Worm (Caenorhabditis elegans) whole organism, early embryonic: ENCODE data around the gene C49F8.14.

Source experiments
- B0310.2 ChIP-seq: sonication (generic microtip); optimal IDR thresholded peaks from 2 replicates; lab custom pipeline; 2016; ENCODE audit warnings: mild to moderate bottlenecking, missing genetic modification characterization, missing compliant biosample characterization
- F13C5.2 ChIP-seq: sonication (generic microtip); optimal IDR thresholded peaks from 2 replicates; lab custom pipeline; 2017; ENCODE audit warnings: mild to moderate bottlenecking, missing genetic modification characterization, inconsistent platforms, missing compliant biosample characterization
- aly-1 ChIP-seq: sonication (generic microtip); optimal IDR thresholded peaks from 2 replicates; lab custom pipeline; 2016; ENCODE audit warnings: missing genetic modification characterization, missing compliant biosample characterization
- ama-1 ChIP-seq: fragments of 150-350 bp; optimal IDR thresholded peaks from 2 replicates; lab custom pipeline; 2014
- ceh-13 ChIP-seq: fragments of 200-800 bp; sonication (Bioruptor generic); optimal IDR thresholded peaks from 2 replicates; lab custom pipeline; 2018; ENCODE audit warnings: mild to moderate bottlenecking, missing genetic modification characterization, missing compliant biosample characterization
- ceh-36 ChIP-seq: sonication (generic microtip); optimal IDR thresholded peaks from 2 replicates; lab custom pipeline; 2016; ENCODE audit warnings: missing genetic modification characterization, inconsistent platforms, missing compliant biosample characterization
- ets-7 ChIP-seq: sonication (generic microtip); optimal IDR thresholded peaks from 2 replicates; lab custom pipeline; 2016; ENCODE audit warnings: missing genotype, missing genetic modification characterization, missing compliant biosample characterization
- flt-1 ChIP-seq: fragments of 200-800 bp; sonication (Bioruptor generic); IDR thresholded peaks from 2 replicates; pipeline ENCODE4 v1.3.6; 2022; ENCODE audit warnings: missing genetic modification characterization, missing compliant biosample characterization
- hmbx-1 ChIP-seq: sonication (generic microtip); optimal IDR thresholded peaks from 2 replicates; lab custom pipeline; 2016; ENCODE audit warnings: mild to moderate bottlenecking, missing genetic modification characterization, missing compliant biosample characterization
- hmg-4 ChIP-seq: fragments of 200-800 bp; sonication (Bioruptor generic); optimal IDR thresholded peaks from 2 replicates; lab custom pipeline; 2018; ENCODE audit warnings: mild to moderate bottlenecking, missing genetic modification characterization, missing compliant biosample characterization
- hnd-1 ChIP-seq: sonication (generic microtip); optimal IDR thresholded peaks from 2 replicates; lab custom pipeline; 2016; ENCODE audit warnings: missing genetic modification characterization, missing compliant biosample characterization
- pes-1 ChIP-seq: fragments of 200-800 bp; sonication (Bioruptor generic); IDR thresholded peaks from 2 replicates; pipeline ENCODE4 v1.3.6; 2022; ENCODE audit warnings: missing genetic modification reagents, missing genetic modification characterization, missing compliant biosample characterization
- scrt-1 ChIP-seq: fragments of 200-800 bp; sonication (Bioruptor generic); IDR thresholded peaks from 2 replicates; pipeline ENCODE4 v1.3.6; 2022; ENCODE audit warnings: missing genetic modification characterization, missing compliant biosample characterization
- sea-1 ChIP-seq: fragments of 200-800 bp; sonication (Bioruptor generic); conservative IDR thresholded peaks from 2 replicates; pipeline ENCODE4 v1.3.6; 2022; ENCODE audit warnings: missing genetic modification characterization, missing compliant biosample characterization
- tbx-11 ChIP-seq: fragments of 200-800 bp; sonication (Bioruptor generic); IDR thresholded peaks from 2 replicates; pipeline ENCODE4 v1.3.6; 2022; ENCODE audit warnings: missing genetic modification characterization, missing compliant biosample characterization
- tbx-37 ChIP-seq: fragments of 200-800 bp; sonication (Bioruptor generic); conservative IDR thresholded peaks from 2 replicates; pipeline ENCODE4 v1.3.6; 2022; ENCODE audit warnings: missing genetic modification reagents, missing genetic modification characterization, missing compliant biosample characterization
- tra-4 ChIP-seq: sonication (generic microtip); optimal IDR thresholded peaks from 2 replicates; lab custom pipeline; 2017; ENCODE audit warnings: missing genetic modification characterization, missing compliant biosample characterization

Gene C49F8.14

ce11 chrX:13348417-13348816 lies 28.3 kb downstream of the C49F8.14 start:
- no peak for TF ChIP-seq sea-1 (GFP tag; lab: Robert Waterston, UW)
- TF ChIP-seq ama-1 = no peak
- no peak for TF ChIP-seq ceh-36 (tag; lab: Kevin White, UChicago)
- no peak for TF ChIP-seq pes-1 (GFP tag; lab: Robert Waterston, UW)

- TF ChIP-seq pes-1 (GFP tag; lab: Robert Waterston, UW) (no peak), hmbx-1 (tag; lab: Kevin White, UChicago) (no peak), aly-1 (no peak), tra-4 (tag; lab: Kevin White, UChicago) (no peak), F13C5.2 (no peak), tbx-11 (GFP tag; lab: Robert Waterston, UW) (no peak), B0310.2 (tag; lab: Kevin White, UChicago) (no peak), tbx-37 (GFP tag; lab: Robert Waterston, UW) (no peak), hnd-1 (tag; lab: Kevin White, UChicago) (no peak), ceh-36 (tag; lab: Kevin White, UChicago) (no peak), ceh-13 (GFP tag; lab: Kevin White, UChicago) (no peak), ets-7 (tag; lab: Kevin White, UChicago) (no peak), ama-1 (no peak), sea-1 (GFP tag; lab: Robert Waterston, UW) (no peak), hmg-4 (GFP tag; lab: Kevin White, UChicago) (no peak)
Observed at ce11 chrX:13347251-13347650, 29.5 kb downstream of the C49F8.14 start.

- TF ChIP-seq ama-1 (no peak), hmg-4 (GFP tag; lab: Kevin White, UChicago) (no peak), flt-1 (no peak), tbx-11 (GFP tag; lab: Robert Waterston, UW) (no peak)
Observed at ce11 chrX:13341853-13342252, 34.9 kb downstream of the C49F8.14 start.

ce11 chrX:13340970-13341369 lies 35.8 kb downstream of the C49F8.14 start:
- TF ChIP-seq flt-1 (no peak), scrt-1 (no peak), tra-4 (tag; lab: Kevin White, UChicago) (no peak), ceh-13 (GFP tag; lab: Kevin White, UChicago) (no peak), aly-1 (no peak), hmg-4 (GFP tag; lab: Kevin White, UChicago) (no peak), F13C5.2 (no peak), ama-1 (no peak), hmbx-1 (tag; lab: Kevin White, UChicago) (no peak), hnd-1 (tag; lab: Kevin White, UChicago) (no peak), ets-7 (tag; lab: Kevin White, UChicago) (no peak), B0310.2 (tag; lab: Kevin White, UChicago) (no peak), tbx-11 (GFP tag; lab: Robert Waterston, UW) (no peak), pes-1 (GFP tag; lab: Robert Waterston, UW) (no peak), sea-1 (GFP tag; lab: Robert Waterston, UW) (no peak), tbx-37 (GFP tag; lab: Robert Waterston, UW) (no peak), ceh-36 (tag; lab: Kevin White, UChicago) (no peak)

- TF ChIP-seq aly-1 = no peak
- no peak for TF ChIP-seq tbx-11 (GFP tag; lab: Robert Waterston, UW)
- TF ChIP-seq sea-1 (GFP tag; lab: Robert Waterston, UW) = no peak
- TF ChIP-seq scrt-1 = no peak
- no peak for TF ChIP-seq ceh-13 (GFP tag; lab: Kevin White, UChicago)
- no peak for TF ChIP-seq ceh-36 (tag; lab: Kevin White, UChicago)
- TF ChIP-seq hmg-4 (GFP tag; lab: Kevin White, UChicago) = no peak
- no peak for TF ChIP-seq hnd-1 (tag; lab: Kevin White, UChicago)
- TF ChIP-seq F13C5.2 = no peak
- no peak for TF ChIP-seq B0310.2 (tag; lab: Kevin White, UChicago)
- no peak for TF ChIP-seq flt-1
- no peak for TF ChIP-seq ets-7 (tag; lab: Kevin White, UChicago)
- TF ChIP-seq tra-4 (tag; lab: Kevin White, UChicago) = no peak
Observed at ce11 chrX:13339029-13339626, 37.6 kb downstream of the C49F8.14 start.

- TF ChIP-seq flt-1 (no peak), B0310.2 (tag; lab: Kevin White, UChicago) (no peak), aly-1 (no peak), ets-7 (tag; lab: Kevin White, UChicago) (no peak)
Observed at ce11 chrX:13337728-13338127, 39.0 kb downstream of the C49F8.14 start, which contains the start of gene ptr-24. ptr-24 (plus strand) TSS chrX:13338028.

ce11 chrX:13337000-13337399 lies 39.7 kb downstream of the C49F8.14 start:
- TF ChIP-seq ceh-36 (tag; lab: Kevin White, UChicago) (no peak), F13C5.2 (no peak), hmbx-1 (tag; lab: Kevin White, UChicago) (no peak), sea-1 (GFP tag; lab: Robert Waterston, UW) (no peak), hnd-1 (tag; lab: Kevin White, UChicago) (no peak), tbx-37 (GFP tag; lab: Robert Waterston, UW) (no peak)

- no peak for TF ChIP-seq flt-1
- TF ChIP-seq tbx-11 (GFP tag; lab: Robert Waterston, UW) = no peak
- no peak for TF ChIP-seq F13C5.2
- TF ChIP-seq scrt-1 = no peak
- TF ChIP-seq tbx-37 (GFP tag; lab: Robert Waterston, UW) = no peak
- TF ChIP-seq aly-1 = no peak
- TF ChIP-seq pes-1 (GFP tag; lab: Robert Waterston, UW) = no peak
- no peak for TF ChIP-seq B0310.2 (tag; lab: Kevin White, UChicago)
- no peak for TF ChIP-seq hmbx-1 (tag; lab: Kevin White, UChicago)
- TF ChIP-seq tra-4 (tag; lab: Kevin White, UChicago) = no peak
Observed at ce11 chrX:13333835-13334234, 42.9 kb downstream of the C49F8.14 start, which contains the start of gene F46G10.4. F46G10.4 (plus strand) TSS chrX:13334046.
